Worm (Caenorhabditis elegans) whole organism, midembryonic: ENCODE measurements around the gene erl-1.

Source experiments
- T22C8.4 ChIP-seq: fragments of 200-800 bp; sonication (Bioruptor generic); IDR thresholded peaks from 2 replicates; pipeline ENCODE4 v1.3.6; 2022; ENCODE audit warnings: missing genetic modification characterization, missing compliant biosample characterization
- cog-1 ChIP-seq: sonication (generic microtip); optimal IDR thresholded peaks from 2 replicates; lab custom pipeline; 2016; ENCODE audit warnings: missing genetic modification characterization, missing compliant biosample characterization
- flt-1 ChIP-seq: fragments of 200-800 bp; sonication (Bioruptor generic); IDR thresholded peaks from 2 replicates; pipeline ENCODE4 v1.3.6; 2022; ENCODE audit warnings: missing genetic modification characterization, missing compliant biosample characterization
- klf-2 ChIP-seq: fragments of 200-800 bp; sonication (Bioruptor generic); conservative IDR thresholded peaks from 2 replicates; pipeline ENCODE4 v1.3.6; 2022; ENCODE audit warnings: missing genetic modification reagents, missing genetic modification characterization, missing compliant biosample characterization
- med-1 ChIP-seq: sonication (generic microtip); optimal IDR thresholded peaks from 2 replicates; lab custom pipeline; 2017; ENCODE audit warnings: missing genetic modification characterization, mild to moderate bottlenecking, missing compliant biosample characterization, antibody characterized with exemption, missing genetic modification reagents; ENCODE audit not compliant: insufficient read depth
- ref-1 ChIP-seq: fragments of 200-800 bp; sonication (Bioruptor generic); conservative IDR thresholded peaks from 2 replicates; pipeline ENCODE4 v1.3.6; 2022; ENCODE audit warnings: missing genetic modification reagents, missing genetic modification characterization, missing compliant biosample characterization
- tab-1 ChIP-seq: fragments of 200-800 bp; sonication (Bioruptor generic); IDR thresholded peaks from 2 replicates; pipeline ENCODE4 v1.3.6; 2022; ENCODE audit warnings: missing genetic modification characterization, missing compliant biosample characterization
- ztf-23 ChIP-seq: fragments of 200-800 bp; sonication (Bioruptor generic); IDR thresholded peaks from 2 replicates; pipeline ENCODE4 v1.3.6; 2022; ENCODE audit warnings: missing genetic modification reagents, missing genetic modification characterization, missing compliant biosample characterization
- ztf-29 ChIP-seq: fragments of 200-800 bp; sonication (Bioruptor generic); IDR thresholded peaks from 2 replicates; pipeline ENCODE4 v1.3.6; 2022; ENCODE audit warnings: missing genetic modification reagents, missing genetic modification characterization, missing compliant biosample characterization

Gene erl-1

ce11 chrIV:12335798-12336197 lies 48.1 kb downstream of the erl-1 start, which contains the start of gene F19B6.1:
Gene F19B6.1, minus strand, starts transcription at chrIV:12336075.
- TF ChIP-seq cog-1, result no peak
- TF ChIP-seq ztf-29 (GFP tag; lab: Robert Waterston, UW), result no peak
- TF ChIP-seq T22C8.4, result no peak
- no peak for TF ChIP-seq tab-1 (GFP tag; lab: Robert Waterston, UW)
- TF ChIP-seq ref-1 (GFP tag; lab: Robert Waterston, UW), result no peak
- no peak for TF ChIP-seq med-1 (GFP tag; lab: Kevin White, UChicago)
- no peak for TF ChIP-seq flt-1 (GFP tag; lab: Robert Waterston, UW)
- no peak for TF ChIP-seq klf-2
- no peak for TF ChIP-seq ztf-23 (GFP tag; lab: Robert Waterston, UW)

- TF ChIP-seq ref-1 (GFP tag; lab: Robert Waterston, UW) (no peak), tab-1 (GFP tag; lab: Robert Waterston, UW) (no peak), cog-1 (no peak), flt-1 (GFP tag; lab: Robert Waterston, UW) (no peak), klf-2 (no peak), ztf-23 (GFP tag; lab: Robert Waterston, UW) (no peak), ztf-29 (GFP tag; lab: Robert Waterston, UW) (no peak), med-1 (GFP tag; lab: Kevin White, UChicago) (no peak)
Observed at ce11 chrIV:12336893-12337627, 49.3 kb downstream of the erl-1 start, which contains the start of the genes F19B6.10 and wht-5. Gene F19B6.10, plus strand, starts transcription at chrIV:12337193. Gene wht-5, plus strand, starts transcription at chrIV:12337577.
